3 worm cellular contexts compared by ENCODE assay signal in genomic region chrV:13300492-13300891, ce11.
A peak's percentile ranks its signal among the peaks of the same experiment; 100 is the strongest.
TF ChIP-seq lines count a peak whose summit lies in the region.

No protein-coding gene starts in this region.

TF ChIP-seq in whole organism, L1 larva, 84 proteins besides CTCF, POLR2A, EP300 and RAD21:
- TF ChIP-seq mep-1 (tag; optimal IDR thresholded peaks at IDR 0.05; lab: Kevin White, UChicago) (no peak), snu-23 (GFP tag; optimal IDR thresholded peaks at IDR 0.05; lab: Kevin White, UChicago) (no peak), ets-5 (GFP tag; IDR thresholded peaks at IDR 0.05; lab: Robert Waterston, UW) (no peak), lin-14 (GFP tag; optimal IDR thresholded peaks at IDR 0.05; lab: Kevin White, UChicago) (peak; percentile 36), grh-1 (GFP tag; IDR thresholded peaks at IDR 0.05; lab: Robert Waterston, UW) (no peak), mdl-1 (tag; optimal IDR thresholded peaks at IDR 0.05; lab: Kevin White, UChicago) (no peak), C16A3.4 (tag; optimal IDR thresholded peaks at IDR 0.05; lab: Kevin White, UChicago) (no peak)

TF ChIP-seq in whole organism, L2 larva, 48 proteins besides CTCF, POLR2A, EP300 and RAD21:
- TF ChIP-seq nhr-11 (tag; optimal IDR thresholded peaks at IDR 0.05; lab: Kevin White, UChicago) (no peak), nhr-129 (tag; optimal IDR thresholded peaks at IDR 0.05; lab: Kevin White, UChicago) (peak; percentile 10)

TF ChIP-seq in whole organism, L4 larva, 104 proteins besides CTCF, POLR2A, EP300 and RAD21:
- TF ChIP-seq tra-1 (GFP tag; IDR thresholded peaks at IDR 0.05; lab: Robert Waterston, UW) (0 out of 2 replicates have a peak, but pooled peaks have one; percentile 15), lim-7 (GFP tag; IDR thresholded peaks at IDR 0.05; lab: Robert Waterston, UW) (no peak), saeg-2 (GFP tag; IDR thresholded peaks at IDR 0.05; lab: Robert Waterston, UW) (no peak), attf-4 (tag; optimal IDR thresholded peaks at IDR 0.05; lab: Kevin White, UChicago) (no peak), aha-1 (tag; lab: Kevin White, UChicago) (peak; percentile 89), hlh-30 (tag; optimal IDR thresholded peaks at IDR 0.05; lab: Kevin White, UChicago; ENCODE audit: insufficient read depth) (peak; percentile 74), nhr-111 (GFP tag; optimal IDR thresholded peaks at IDR 0.05; lab: Kevin White, UChicago) (no peak), unc-62 (GFP tag; optimal IDR thresholded peaks at IDR 0.05 in 1 of 2; lab: Kevin White, UChicago) (no peak), unc-62 (tag; optimal IDR thresholded peaks at IDR 0.05; lab: Kevin White, UChicago) (no peak), daf-16 (GFP tag; optimal IDR thresholded peaks at IDR 0.05; lab: Kevin White, UChicago) (peak in 1 of 2 experiments; percentile 84), daf-16 (tag; optimal IDR thresholded peaks at IDR 0.05; lab: Kevin White, UChicago) (no peak), lir-3 (tag; optimal IDR thresholded peaks at IDR 0.05; lab: Kevin White, UChicago) (no peak), madf-9 (GFP tag; conservative IDR thresholded peaks at IDR 0.05; lab: Robert Waterston, UW) (no peak), nhr-28 (tag; optimal IDR thresholded peaks at IDR 0.05; lab: Kevin White, UChicago) (peak; percentile 19)
TF ChIP-seq in whole organism, L4 larva: peak in this region for 5.

Comparison
In these comparisons a context has a peak if more than half of its experiments do, and no peak if none do; other contexts are left out.
1. Of the 29 proteins assayed by ChIP-seq in both whole organism, L4 larva and whole organism, L1 larva: peak only in whole organism, L4 larva: aha-1 and nhr-28; only in whole organism, L1 larva: none; in both: none; in neither: 27.